Worm (Caenorhabditis elegans) whole organism, early embryonic: ENCODE measurements around the gene hda-4.

Experiments
- B0310.2 ChIP-seq: sonication (generic microtip); optimal IDR thresholded peaks from 2 replicates; lab custom pipeline; 2016; ENCODE audit warnings: mild to moderate bottlenecking, missing genetic modification characterization, missing compliant biosample characterization
- ama-1 ChIP-seq: fragments of 150-350 bp; optimal IDR thresholded peaks from 2 replicates; lab custom pipeline; 2014
- ceh-13 ChIP-seq: fragments of 200-800 bp; sonication (Bioruptor generic); optimal IDR thresholded peaks from 2 replicates; lab custom pipeline; 2018; ENCODE audit warnings: mild to moderate bottlenecking, missing genetic modification characterization, missing compliant biosample characterization
- flt-1 ChIP-seq: fragments of 200-800 bp; sonication (Bioruptor generic); IDR thresholded peaks from 2 replicates; pipeline ENCODE4 v1.3.6; 2022; ENCODE audit warnings: missing genetic modification characterization, missing compliant biosample characterization
- hmbx-1 ChIP-seq: sonication (generic microtip); optimal IDR thresholded peaks from 2 replicates; lab custom pipeline; 2016; ENCODE audit warnings: mild to moderate bottlenecking, missing genetic modification characterization, missing compliant biosample characterization
- pes-1 ChIP-seq: fragments of 200-800 bp; sonication (Bioruptor generic); IDR thresholded peaks from 2 replicates; pipeline ENCODE4 v1.3.6; 2022; ENCODE audit warnings: missing genetic modification reagents, missing genetic modification characterization, missing compliant biosample characterization
- tbx-11 ChIP-seq: fragments of 200-800 bp; sonication (Bioruptor generic); IDR thresholded peaks from 2 replicates; pipeline ENCODE4 v1.3.6; 2022; ENCODE audit warnings: missing genetic modification characterization, missing compliant biosample characterization
- tbx-37 ChIP-seq: fragments of 200-800 bp; sonication (Bioruptor generic); conservative IDR thresholded peaks from 2 replicates; pipeline ENCODE4 v1.3.6; 2022; ENCODE audit warnings: missing genetic modification reagents, missing genetic modification characterization, missing compliant biosample characterization
- tra-4 ChIP-seq: sonication (generic microtip); optimal IDR thresholded peaks from 2 replicates; lab custom pipeline; 2017; ENCODE audit warnings: missing genetic modification characterization, missing compliant biosample characterization

DNA sequence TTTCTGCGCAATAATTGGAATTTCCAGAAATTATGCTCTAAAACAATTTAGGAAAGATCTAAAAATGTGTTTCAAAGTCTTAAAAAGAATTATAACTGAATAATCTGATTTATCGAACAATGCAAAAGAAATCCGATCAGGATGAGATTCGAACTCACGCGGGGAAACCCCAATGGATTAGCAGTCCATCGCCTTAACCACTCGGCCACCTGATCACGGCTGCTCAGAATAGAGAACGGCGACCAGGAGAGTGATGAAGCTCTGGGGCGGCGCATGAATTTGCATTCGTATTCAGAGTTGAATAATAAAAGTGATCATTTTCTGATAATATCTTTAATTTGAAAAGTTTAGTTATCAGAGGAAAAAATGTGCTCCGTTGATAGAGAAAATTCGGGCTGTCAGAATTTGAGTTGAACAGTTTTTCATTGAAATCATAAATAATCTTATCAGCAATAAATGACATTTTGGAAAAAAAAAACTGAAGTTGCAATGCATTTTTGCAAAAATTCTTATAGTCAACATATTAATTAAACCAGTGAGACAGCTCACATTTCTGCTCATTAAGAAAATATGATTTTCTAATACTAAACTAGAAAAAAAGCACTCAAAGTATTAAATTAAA, 39.4 kb upstream of the hda-4 start:
- TF ChIP-seq ama-1 (lab: Kevin White, UChicago) (no peak), tbx-37 (GFP tag; lab: Robert Waterston, UW) (no peak), tbx-11 (GFP tag; lab: Robert Waterston, UW) (no peak), B0310.2 (no peak), ceh-13 (GFP tag; lab: Kevin White, UChicago) (no peak), pes-1 (no peak), hmbx-1 (tag; lab: Kevin White, UChicago) (no peak), flt-1 (GFP tag; lab: Robert Waterston, UW) (no peak), tra-4 (no peak)
